Worm (Caenorhabditis elegans) whole organism, midembryonic: ENCODE measurements around the gene Y75B12A.2.

ENCODE experiments used
- T22C8.4 ChIP-seq: fragments of 200-800 bp; sonication (Bioruptor generic); IDR thresholded peaks from 2 replicates; pipeline ENCODE4 v1.3.6; 2022; ENCODE audit warnings: missing genetic modification characterization, missing compliant biosample characterization
- flt-1 ChIP-seq: fragments of 200-800 bp; sonication (Bioruptor generic); IDR thresholded peaks from 2 replicates; pipeline ENCODE4 v1.3.6; 2022; ENCODE audit warnings: missing genetic modification characterization, missing compliant biosample characterization
- klf-2 ChIP-seq: fragments of 200-800 bp; sonication (Bioruptor generic); conservative IDR thresholded peaks from 2 replicates; pipeline ENCODE4 v1.3.6; 2022; ENCODE audit warnings: missing genetic modification reagents, missing genetic modification characterization, missing compliant biosample characterization
- med-1 ChIP-seq: sonication (generic microtip); optimal IDR thresholded peaks from 2 replicates; lab custom pipeline; 2017; ENCODE audit warnings: missing genetic modification characterization, mild to moderate bottlenecking, missing compliant biosample characterization, antibody characterized with exemption, missing genetic modification reagents; ENCODE audit not compliant: insufficient read depth
- ztf-29 ChIP-seq: fragments of 200-800 bp; sonication (Bioruptor generic); IDR thresholded peaks from 2 replicates; pipeline ENCODE4 v1.3.6; 2022; ENCODE audit warnings: missing genetic modification reagents, missing genetic modification characterization, missing compliant biosample characterization

- TF ChIP-seq flt-1 (GFP tag; lab: Robert Waterston, UW) (no peak), klf-2 (GFP tag; lab: Robert Waterston, UW) (no peak), med-1 (no peak), ztf-29 (no peak), T22C8.4 (GFP tag; lab: Robert Waterston, UW) (no peak)
Measured at ce11 chrV:15113992-15114391, 4.6 kb downstream of the Y75B12A.2 start, which contains the start of gene T01G5.6.
